Fruit fly (Drosophila melanogaster) S2 (cell line): Measurements from ENCODE around the gene fz2.

ENCODE experiments used
- CG8478 ChIP-seq: fragments of >200 bp; optimal IDR thresholded peaks from 2 replicates; lab custom pipeline; 2018
- CTCF ChIP-seq, 2 experiments: fragments of >200 bp; optimal IDR thresholded peaks; 2 replicates each; lab custom pipeline; 2018

dm6 chr3L:19263480-19264140, 28.4 kb upstream of the fz2 start, which contains the start of the genes CG42374 and Mettl5:
- TF ChIP-seq CG8478 (lab: Kevin White, UChicago) (no peak), CTCF (optimal IDR thresholded peaks at IDR 0.05; lab: Kevin White, UChicago) (no peak)
